Fruit fly (Drosophila melanogaster) whole organism, embryonic: Measurements from ENCODE around the gene CG31826.
A peak's percentile ranks its signal among the peaks of the same experiment; 100 is the strongest.

Experiments used
- Aef1 ChIP-seq: fragments of 200-800 bp; sonication (Bioruptor generic); IDR thresholded peaks from 3 replicates; pipeline ENCODE4 v1.3.6; 2022; ENCODE audit warnings: missing biosample characterization, missing genetic modification characterization
- Atf6 ChIP-seq: fragments of 200-800 bp; sonication (Bioruptor generic); IDR thresholded peaks from 2 replicates; pipeline ENCODE4 v1.3.6; 2022; ENCODE audit warnings: missing biosample characterization, missing genetic modification characterization
- B-H1 ChIP-seq: fragments of 200-800 bp; sonication (Bioruptor generic); IDR thresholded peaks from 3 replicates; pipeline ENCODE4 v1.3.6; 2022; ENCODE audit warnings: missing biosample characterization, missing genetic modification characterization
- Bteb2 ChIP-seq: fragments of 200-800 bp; sonication (Bioruptor generic); optimal IDR thresholded peaks from 2 replicates; lab custom pipeline; 2016; ENCODE audit warnings: missing biosample characterization, missing genetic modification characterization
- C15 ChIP-seq: fragments of 200-800 bp; sonication (Bioruptor generic); IDR thresholded peaks from 3 replicates; pipeline ENCODE4 v1.3.6; 2022; ENCODE audit warnings: missing biosample characterization, missing genetic modification characterization
- CG10274 ChIP-seq: fragments of 200-800 bp; sonication (Bioruptor generic); optimal IDR thresholded peaks from 3 replicates; lab custom pipeline; 2017; ENCODE audit warnings: missing biosample characterization, mild to moderate bottlenecking, missing genetic modification characterization
- CG10321 ChIP-seq: fragments of 200-800 bp; sonication (Bioruptor generic); IDR thresholded peaks from 2 replicates; pipeline ENCODE4 v1.3.6; 2022; ENCODE audit warnings: missing biosample characterization, missing genetic modification characterization
- CG10959 ChIP-seq: fragments of 200-800 bp; sonication (Bioruptor generic); IDR thresholded peaks from 2 replicates; pipeline ENCODE4 v1.3.6; 2022; ENCODE audit warnings: missing biosample characterization, missing genetic modification characterization
- CG11456 ChIP-seq: fragments of 200-800 bp; sonication (Bioruptor generic); IDR thresholded peaks from 3 replicates; pipeline ENCODE4 v1.3.6; 2022; ENCODE audit warnings: missing biosample characterization, missing genetic modification characterization
- CG12071 ChIP-seq: fragments of 200-800 bp; sonication (Bioruptor generic); optimal IDR thresholded peaks from 3 replicates; lab custom pipeline; 2018; ENCODE audit warnings: missing biosample characterization, mild to moderate bottlenecking, missing genetic modification characterization
- CG12942 ChIP-seq: fragments of 200-800 bp; sonication (Bioruptor generic); optimal IDR thresholded peaks from 3 replicates; lab custom pipeline; 2016; ENCODE audit warnings: missing biosample characterization, missing genetic modification characterization
- CG16863 ChIP-seq: fragments of 200-800 bp; sonication (Bioruptor generic); optimal IDR thresholded peaks from 3 replicates; lab custom pipeline; 2016; ENCODE audit warnings: missing biosample characterization, missing genetic modification characterization
- CG17328 ChIP-seq: fragments of 200-800 bp; sonication (Bioruptor generic); IDR thresholded peaks from 2 replicates; pipeline ENCODE4 v1.3.6; 2022; ENCODE audit warnings: missing biosample characterization, missing genetic modification characterization
- CG17568 ChIP-seq: fragments of 200-800 bp; sonication (Bioruptor generic); optimal IDR thresholded peaks from 2 replicates; lab custom pipeline; 2018; ENCODE audit warnings: missing biosample characterization, mild to moderate bottlenecking, missing genetic modification characterization, moderate library complexity
- CG1832 ChIP-seq: fragments of 200-800 bp; sonication (Bioruptor generic); optimal IDR thresholded peaks from 2 replicates; lab custom pipeline; 2017; ENCODE audit warnings: missing biosample characterization, mild to moderate bottlenecking, missing genetic modification characterization, inconsistent platforms
- CG18599 ChIP-seq: fragments of 200-800 bp; sonication (Bioruptor generic); optimal IDR thresholded peaks from 3 replicates; lab custom pipeline; 2017; ENCODE audit warnings: missing biosample characterization, missing genetic modification characterization, mild to moderate bottlenecking, moderate library complexity, missing genetic modification reagents
- CG31365 ChIP-seq: fragments of 200-800 bp; sonication (Bioruptor generic); optimal IDR thresholded peaks from 2 replicates; lab custom pipeline; 2018; ENCODE audit warnings: missing biosample characterization, mild to moderate bottlenecking, missing genetic modification characterization
- CG32767 ChIP-seq: fragments of 200-800 bp; sonication (Bioruptor generic); IDR thresholded peaks from 2 replicates; pipeline ENCODE4 v1.3.6; 2022; ENCODE audit warnings: missing biosample characterization, missing genetic modification characterization
- CG5245 ChIP-seq: fragments of 200-800 bp; sonication (Bioruptor generic); optimal IDR thresholded peaks from 3 replicates; lab custom pipeline; 2016; ENCODE audit warnings: missing biosample characterization, missing genetic modification characterization
- CG5953 ChIP-seq: fragments of 200-800 bp; sonication (Bioruptor generic); IDR thresholded peaks from 2 replicates; pipeline ENCODE4 v1.3.6; 2022; ENCODE audit warnings: missing biosample characterization, missing genetic modification characterization
- CG7745 ChIP-seq: fragments of 200-800 bp; sonication (Bioruptor generic); optimal IDR thresholded peaks from 2 replicates; lab custom pipeline; 2018; ENCODE audit warnings: missing biosample characterization, mild to moderate bottlenecking, missing genetic modification characterization, moderate library complexity
- CG7839 ChIP-seq: fragments of 200-800 bp; sonication (Bioruptor generic); optimal IDR thresholded peaks from 3 replicates; lab custom pipeline; 2018; ENCODE audit warnings: missing biosample characterization, mild to moderate bottlenecking, missing genetic modification characterization, moderate library complexity
- CG8924 ChIP-seq: fragments of 200-800 bp; optimal IDR thresholded peaks from 3 replicates; lab custom pipeline; 2019; ENCODE audit warnings: missing biosample characterization, mild to moderate bottlenecking, missing genetic modification characterization, moderate library complexity
- CG9437 ChIP-seq: fragments of 200-800 bp; sonication (Bioruptor generic); optimal IDR thresholded peaks from 2 replicates; lab custom pipeline; 2018; ENCODE audit warnings: missing biosample characterization, mild to moderate bottlenecking, missing genetic modification characterization
- Chrac-16 ChIP-seq: fragments of 200-800 bp; sonication (Bioruptor generic); optimal IDR thresholded peaks from 3 replicates; lab custom pipeline; 2016; ENCODE audit warnings: missing biosample characterization, missing genetic modification characterization
- Fer2 ChIP-seq: fragments of 200-800 bp; sonication (Bioruptor generic); optimal IDR thresholded peaks from 2 replicates; lab custom pipeline; 2018; ENCODE audit warnings: missing biosample characterization, mild to moderate bottlenecking, missing genetic modification characterization, moderate library complexity
- HLH54F ChIP-seq: fragments of 200-800 bp; sonication (Bioruptor generic); optimal IDR thresholded peaks from 3 replicates; lab custom pipeline; 2016; ENCODE audit warnings: missing biosample characterization, missing genetic modification characterization
- Hr51 ChIP-seq, 2 experiments: fragments of 200-800 bp; sonication (Bioruptor generic); optimal IDR thresholded peaks; 2 replicates in 1 of 2; 3 replicates in 1 of 2; lab custom pipeline; 2016 to 2018; ENCODE audit warnings: missing biosample characterization in 2 of 2, missing genetic modification characterization in 2 of 2, mild to moderate bottlenecking in 1 of 2, moderate library complexity in 1 of 2
- Mad ChIP-seq: fragments of 200-800 bp; sonication (Bioruptor generic); optimal IDR thresholded peaks from 2 replicates; lab custom pipeline; 2016; ENCODE audit warnings: missing biosample characterization, missing genetic modification characterization
- Opbp ChIP-seq: fragments of 200-800 bp; sonication (Bioruptor generic); IDR thresholded peaks from 3 replicates; pipeline ENCODE4 v1.3.6; 2022; ENCODE audit warnings: missing biosample characterization, missing genetic modification characterization; ENCODE audit not compliant: partially characterized antibody
- Poxn ChIP-seq: fragments of 200-800 bp; sonication (Bioruptor generic); IDR thresholded peaks from 2 replicates; pipeline ENCODE4 v1.3.6; 2022; ENCODE audit warnings: missing biosample characterization, missing genetic modification characterization
- Ptx1 ChIP-seq: fragments of 200-800 bp; sonication (Bioruptor generic); IDR thresholded peaks from 2 replicates; pipeline ENCODE4 v1.3.6; 2022; ENCODE audit warnings: missing biosample characterization, missing genetic modification characterization
- Spps ChIP-seq: fragments of 200-800 bp; sonication (Bioruptor generic); optimal IDR thresholded peaks from 2 replicates; lab custom pipeline; 2018; ENCODE audit warnings: missing biosample characterization, mild to moderate bottlenecking, missing genetic modification characterization
- Usf ChIP-seq: fragments of 200-800 bp; sonication (Bioruptor generic); optimal IDR thresholded peaks from 2 replicates; lab custom pipeline; 2017; ENCODE audit warnings: missing genotype, missing biosample characterization, missing genetic modification characterization
- Vsx1 ChIP-seq: fragments of 200-800 bp; sonication (Bioruptor generic); optimal IDR thresholded peaks from 2 replicates; lab custom pipeline; 2017; ENCODE audit warnings: missing biosample characterization, mild to moderate bottlenecking, missing genetic modification characterization, missing genetic modification reagents
- al ChIP-seq: fragments of 200-800 bp; sonication (Bioruptor generic); IDR thresholded peaks from 2 replicates; pipeline ENCODE4 v1.3.6; 2022; ENCODE audit warnings: missing biosample characterization, missing genetic modification characterization
- danr ChIP-seq: fragments of 200-800 bp; sonication (Bioruptor generic); IDR thresholded peaks from 2 replicates; pipeline ENCODE4 v1.3.6; 2022; ENCODE audit warnings: missing biosample characterization, missing genetic modification characterization
- gem ChIP-seq: fragments of 200-800 bp; sonication (Bioruptor generic); optimal IDR thresholded peaks from 2 replicates; lab custom pipeline; 2019; ENCODE audit warnings: missing biosample characterization, mild to moderate bottlenecking, missing genetic modification characterization, moderate library complexity
- gsb-n ChIP-seq: fragments of 200-800 bp; sonication (Bioruptor generic); optimal IDR thresholded peaks from 3 replicates; lab custom pipeline; 2018; ENCODE audit warnings: missing biosample characterization, mild to moderate bottlenecking, missing genetic modification characterization
- hth ChIP-seq: fragments of >200 bp; optimal IDR thresholded peaks from 2 replicates; lab custom pipeline; 2017; ENCODE audit warnings: inconsistent platforms
- kni ChIP-seq: fragments of 200-800 bp; sonication (Bioruptor generic); optimal IDR thresholded peaks from 3 replicates; lab custom pipeline; 2017; ENCODE audit warnings: mild to moderate bottlenecking, missing biosample characterization, missing genetic modification reagents, missing genetic modification characterization
- nmo ChIP-seq: fragments of 200-800 bp; sonication (Bioruptor generic); optimal IDR thresholded peaks from 2 replicates; lab custom pipeline; 2018; ENCODE audit warnings: missing biosample characterization, mild to moderate bottlenecking, missing genetic modification characterization, moderate library complexity
- onecut ChIP-seq: fragments of 200-800 bp; sonication (Bioruptor generic); IDR thresholded peaks from 2 replicates; pipeline ENCODE4 v1.3.6; 2022; ENCODE audit warnings: missing biosample characterization, missing genetic modification characterization
- p53 ChIP-seq: fragments of 200-800 bp; sonication (Bioruptor generic); optimal IDR thresholded peaks from 2 replicates; lab custom pipeline; 2016; ENCODE audit warnings: missing biosample characterization, missing genetic modification characterization
- pan ChIP-seq, 4 experiments: fragments of >200 bp in 3 of 4; fragments of 200-800 bp in 1 of 4; sonication (Bioruptor generic) in 1 of 4; optimal IDR thresholded peaks in 3 of 4; IDR thresholded peaks in 1 of 4; 2 replicates each; pipeline versions ENCODE4 v1.3.6 to Lab custom; 2017 to 2022; ENCODE audit warnings: missing biosample characterization in 2 of 4, missing genetic modification characterization in 2 of 4, mixed read lengths in 1 of 4
- pfk ChIP-seq: fragments of 200-800 bp; sonication (Bioruptor generic); optimal IDR thresholded peaks from 2 replicates; lab custom pipeline; 2018; ENCODE audit warnings: missing biosample characterization, mild to moderate bottlenecking, missing genetic modification characterization, moderate library complexity
- scrt ChIP-seq: fragments of 200-800 bp; sonication (Bioruptor generic); optimal IDR thresholded peaks from 2 replicates; lab custom pipeline; 2018; ENCODE audit warnings: missing biosample characterization, mild to moderate bottlenecking, missing genetic modification characterization, moderate library complexity
- sob ChIP-seq: fragments of 200-800 bp; sonication (Bioruptor generic); IDR thresholded peaks from 2 replicates; pipeline ENCODE4 v1.3.6; 2022; ENCODE audit warnings: missing biosample characterization, missing genetic modification characterization
- toy ChIP-seq: fragments of 200-800 bp; sonication (Bioruptor generic); IDR thresholded peaks from 2 replicates; pipeline ENCODE4 v1.3.6; 2022; ENCODE audit warnings: missing biosample characterization, missing genetic modification characterization
- vnd ChIP-seq: fragments of 200-800 bp; sonication (Bioruptor generic); IDR thresholded peaks from 3 replicates; pipeline ENCODE4 v1.3.6; 2022; ENCODE audit warnings: missing biosample characterization, missing genetic modification characterization; ENCODE audit not compliant: partially characterized antibody
- zen ChIP-seq: fragments of 200-800 bp; sonication (Bioruptor generic); optimal IDR thresholded peaks from 3 replicates; lab custom pipeline; 2018; ENCODE audit warnings: missing biosample characterization, mild to moderate bottlenecking, missing genetic modification characterization, moderate library complexity

CG31826 gene

DNA sequence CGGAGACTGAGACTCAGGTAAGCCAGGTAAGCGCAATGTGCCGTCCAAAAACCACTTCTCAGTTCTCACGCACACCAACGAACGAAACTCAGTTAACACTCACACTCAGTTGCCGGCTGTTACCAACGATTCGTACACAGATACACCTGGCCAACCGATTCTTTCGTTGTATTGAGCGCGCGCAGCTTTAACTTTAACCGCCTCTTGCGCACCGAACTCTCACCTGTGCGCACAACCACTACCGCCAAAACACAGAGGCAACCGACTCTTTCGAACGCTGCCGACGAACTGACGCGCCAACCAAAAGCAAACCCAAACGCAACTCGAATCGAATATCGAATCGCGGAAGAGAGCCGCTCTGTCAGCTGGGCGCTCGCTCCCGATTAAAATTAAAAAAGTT lies 10.4 kb downstream of the CG31826 start, which contains the start of gene Gli (continued):
- TF ChIP-seq pan (optimal IDR thresholded peaks at IDR 0.05; lab: Kevin White, UChicago): no peak
- no peak for TF ChIP-seq pan (GFP tag; optimal IDR thresholded peaks at IDR 0.05 in 1 of 2, IDR thresholded peaks at IDR 0.05 in 1 of 2)
- TF ChIP-seq Poxn: no peak
- TF ChIP-seq CG31365 (tag; lab: Kevin White, UChicago): no peak
- TF ChIP-seq Aef1 (GFP tag; lab: Robert Waterston, UW): no peak
- no peak for TF ChIP-seq nmo
- TF ChIP-seq Hr51 (GFP tag; optimal IDR thresholded peaks at IDR 0.05; lab: Kevin White, UChicago): no peak
- TF ChIP-seq CG10959 (GFP tag; lab: Robert Waterston, UW): 0 out of 2 replicates have a peak, but pooled peaks have one; percentile 17
- no peak for TF ChIP-seq scrt (GFP tag; lab: Kevin White, UChicago)
- no peak for TF ChIP-seq al (GFP tag; lab: Robert Waterston, UW)
- TF ChIP-seq CG12942: no peak
- TF ChIP-seq pfk (GFP tag; lab: Kevin White, UChicago): peak; percentile 46
- TF ChIP-seq HLH54F (GFP tag; lab: Kevin White, UChicago): no peak
- TF ChIP-seq CG16863: no peak
- no peak for TF ChIP-seq Vsx1
- TF ChIP-seq CG8924 (tag; lab: Kevin White, UChicago): no peak
- TF ChIP-seq zen: no peak
- no peak for TF ChIP-seq Bteb2 (GFP tag; lab: Kevin White, UChicago)
- no peak for TF ChIP-seq CG17568 (GFP tag; lab: Kevin White, UChicago)
- TF ChIP-seq CG11456: peak; percentile 54; the same call in 2 of the 3 replicates
- peak; percentile 59; the same call in 1 of the 2 replicates for TF ChIP-seq sob (GFP tag; lab: Robert Waterston, UW)
- TF ChIP-seq Atf6 (GFP tag; lab: Robert Waterston, UW): peak; percentile 67; the same call in 1 of the 2 replicates
- TF ChIP-seq toy (GFP tag; lab: Robert Waterston, UW): no peak
- TF ChIP-seq CG10321 (GFP tag; lab: Robert Waterston, UW): no peak; the same call in 1 of the 2 replicates
- no peak for TF ChIP-seq CG5953 (GFP tag; lab: Robert Waterston, UW)
- TF ChIP-seq CG17328 (GFP tag; lab: Robert Waterston, UW): peak; percentile 26; the same call in 1 of the 2 replicates
- TF ChIP-seq CG5245: no peak
- peak; percentile 63; the same call in 2 of the 3 replicates for TF ChIP-seq Opbp (GFP tag; lab: Robert Waterston, UW)
- no peak for TF ChIP-seq gem (tag; lab: Kevin White, UChicago)
- TF ChIP-seq gsb-n (tag; lab: Kevin White, UChicago): no peak
- peak; percentile 61 for TF ChIP-seq CG12071 (GFP tag; lab: Kevin White, UChicago)
- no peak for TF ChIP-seq Chrac-16 (GFP tag; lab: Kevin White, UChicago)
- TF ChIP-seq CG10274 (GFP tag; lab: Kevin White, UChicago): peak; percentile 12
- no peak for TF ChIP-seq danr (GFP tag; lab: Robert Waterston, UW)
- TF ChIP-seq CG7745 (tag; lab: Kevin White, UChicago): no peak
- peak; percentile 43 for TF ChIP-seq CG9437
- TF ChIP-seq CG7839: no peak
- TF ChIP-seq B-H1: no peak; the same call in 2 of the 3 replicates
- no peak for TF ChIP-seq Ptx1 (GFP tag; lab: Robert Waterston, UW)
- no peak for TF ChIP-seq CG32767 (GFP tag; lab: Robert Waterston, UW)
- TF ChIP-seq Mad (GFP tag; lab: Kevin White, UChicago): peak; percentile 2
- TF ChIP-seq onecut (GFP tag; lab: Robert Waterston, UW): peak; percentile 54
- TF ChIP-seq CG1832 (GFP tag; lab: Kevin White, UChicago): no peak
- no peak for TF ChIP-seq Usf (GFP tag; lab: Kevin White, UChicago)
- no peak for TF ChIP-seq p53
- peak; percentile 70 for TF ChIP-seq kni
- TF ChIP-seq vnd (GFP tag; lab: Robert Waterston, UW): 0 out of 3 replicates have a peak, but pooled peaks have one; percentile 11
- TF ChIP-seq Spps (tag; lab: Kevin White, UChicago): no peak
- no peak for TF ChIP-seq hth (lab: Kevin White, UChicago)
- TF ChIP-seq Fer2 (tag; lab: Kevin White, UChicago): no peak
- no peak for TF ChIP-seq CG18599 (GFP tag; lab: Kevin White, UChicago)
- no peak for TF ChIP-seq C15 (GFP tag; lab: Robert Waterston, UW)
